Worm (Caenorhabditis elegans) whole organism, early embryonic: ENCODE measurements around the gene ceh-92.

Experiments
- B0310.2 ChIP-seq: sonication (generic microtip); optimal IDR thresholded peaks from 2 replicates; lab custom pipeline; 2016; ENCODE audit warnings: mild to moderate bottlenecking, missing genetic modification characterization, missing compliant biosample characterization
- F13C5.2 ChIP-seq: sonication (generic microtip); optimal IDR thresholded peaks from 2 replicates; lab custom pipeline; 2017; ENCODE audit warnings: mild to moderate bottlenecking, missing genetic modification characterization, inconsistent platforms, missing compliant biosample characterization
- ama-1 ChIP-seq: fragments of 150-350 bp; optimal IDR thresholded peaks from 2 replicates; lab custom pipeline; 2014
- flt-1 ChIP-seq: fragments of 200-800 bp; sonication (Bioruptor generic); IDR thresholded peaks from 2 replicates; pipeline ENCODE4 v1.3.6; 2022; ENCODE audit warnings: missing genetic modification characterization, missing compliant biosample characterization
- hmg-4 ChIP-seq: fragments of 200-800 bp; sonication (Bioruptor generic); optimal IDR thresholded peaks from 2 replicates; lab custom pipeline; 2018; ENCODE audit warnings: mild to moderate bottlenecking, missing genetic modification characterization, missing compliant biosample characterization
- sea-1 ChIP-seq: fragments of 200-800 bp; sonication (Bioruptor generic); conservative IDR thresholded peaks from 2 replicates; pipeline ENCODE4 v1.3.6; 2022; ENCODE audit warnings: missing genetic modification characterization, missing compliant biosample characterization
- tra-4 ChIP-seq: sonication (generic microtip); optimal IDR thresholded peaks from 2 replicates; lab custom pipeline; 2017; ENCODE audit warnings: missing genetic modification characterization, missing compliant biosample characterization

ce11 chrIII:11612371-11612770, 31.0 kb downstream of the ceh-92 start, which contains the start of the genes Y66A7A.9 and Y66A7A.4:
- TF ChIP-seq B0310.2 = no peak
- TF ChIP-seq ama-1 (lab: Kevin White, UChicago) = no peak
- TF ChIP-seq flt-1 (GFP tag; lab: Robert Waterston, UW) = no peak
- no peak for TF ChIP-seq sea-1 (GFP tag; lab: Robert Waterston, UW)
- no peak for TF ChIP-seq hmg-4
- TF ChIP-seq F13C5.2 (tag; lab: Kevin White, UChicago) = no peak
- no peak for TF ChIP-seq tra-4 (tag; lab: Kevin White, UChicago)
